Worm (Caenorhabditis elegans): Measurements from ENCODE around the gene T23F2.5.

- TF ChIP-seq Y95B8A.8 (GFP tag; IDR thresholded peaks at IDR 0.05) = no peak
- TF ChIP-seq attf-3 (GFP tag; conservative IDR thresholded peaks at IDR 0.05) = no peak
- TF ChIP-seq pbrm-1 (GFP tag; IDR thresholded peaks at IDR 0.05) = no peak
- TF ChIP-seq die-1 (tag; optimal IDR thresholded peaks at IDR 0.05) = no peak
- no peak for TF ChIP-seq F22D6.2 (tag; optimal IDR thresholded peaks at IDR 0.05)
- no peak for TF ChIP-seq unc-62 (GFP tag; optimal IDR thresholded peaks at IDR 0.05)
- no peak for TF ChIP-seq lin-40 (tag; optimal IDR thresholded peaks at IDR 0.05)
Observed at ce11 chrX:5479876-5480580, 36.9 kb downstream of the T23F2.5 start.
